Worm (Caenorhabditis elegans): ENCODE data around the gene clec-160.

Gene clec-160

ce11 chrIII:8250007-8250683, 25.6 kb downstream of the clec-160 start, which contains the start of gene knl-1 (continued):
- TF ChIP-seq B0035.1 (tag; optimal IDR thresholded peaks at IDR 0.05) (no peak), lin-35 (GFP tag; optimal IDR thresholded peaks at IDR 0.05) (peak in 1 of 3 experiments; percentile 21), tlf-1 (GFP tag; optimal IDR thresholded peaks at IDR 0.05) (no peak), somi-1 (GFP tag; optimal IDR thresholded peaks at IDR 0.05) (no peak), pha-4 (tag; optimal IDR thresholded peaks at IDR 0.05) (no peak), aptf-3 (GFP tag; IDR thresholded peaks at IDR 0.05) (no peak), ZK185.1 (tag; optimal IDR thresholded peaks at IDR 0.05; ENCODE audit: poor library complexity, severe bottlenecking) (no peak), sea-2 (GFP tag; IDR thresholded peaks at IDR 0.05) (no peak)

ce11 chrIII:8249381-8249780, 26.4 kb downstream of the clec-160 start, which contains the start of the genes C02F5.10 and C02F5.2:
Gene C02F5.10 (minus strand): TSS chrIII:8249481.
Gene C02F5.2 (plus strand): TSS chrIII:8249619.
- TF ChIP-seq K11D2.4 (GFP tag; IDR thresholded peaks at IDR 0.05) (no peak), sea-2 (GFP tag; IDR thresholded peaks at IDR 0.05) (no peak), aptf-2 (GFP tag; conservative IDR thresholded peaks at IDR 0.05) (no peak), ceh-91 (GFP tag; IDR thresholded peaks at IDR 0.05) (no peak), lin-54 (GFP tag; optimal IDR thresholded peaks at IDR 0.05) (no peak), aptf-3 (GFP tag; IDR thresholded peaks at IDR 0.05) (no peak), Y67H2A.10 (GFP tag; conservative IDR thresholded peaks at IDR 0.05) (no peak), ztf-26 (tag; optimal IDR thresholded peaks at IDR 0.05) (no peak), dox-1 (GFP tag; IDR thresholded peaks at IDR 0.05) (no peak), madf-10 (tag; optimal IDR thresholded peaks at IDR 0.05) (no peak), egl-44 (GFP tag; IDR thresholded peaks at IDR 0.05) (no peak), Y95B8A.8 (GFP tag; IDR thresholded peaks at IDR 0.05) (no peak), snpc-1.3 (tag; optimal IDR thresholded peaks at IDR 0.05; ENCODE audit: insufficient read depth) (no peak), bed-2 (GFP tag; IDR thresholded peaks at IDR 0.05) (no peak), nhr-80 (tag; optimal IDR thresholded peaks at IDR 0.05) (no peak), D2030.7 (GFP tag; IDR thresholded peaks at IDR 0.05) (no peak), chd-7 (tag; optimal IDR thresholded peaks at IDR 0.05) (no peak), ztf-28 (GFP tag; IDR thresholded peaks at IDR 0.05) (no peak)

- TF ChIP-seq mxl-1 (tag; optimal IDR thresholded peaks at IDR 0.05) (no peak), F10E7.11 (tag; optimal IDR thresholded peaks at IDR 0.05) (no peak), ztf-28 (GFP tag; IDR thresholded peaks at IDR 0.05) (no peak), tlf-1 (GFP tag; optimal IDR thresholded peaks at IDR 0.05) (no peak), hrde-1 (tag; optimal IDR thresholded peaks at IDR 0.05; ENCODE audit: borderline replicate concordance) (no peak)
Measured at ce11 chrIII:8247051-8247450, 28.7 kb downstream of the clec-160 start, which contains the start of gene C02F5.13. Gene C02F5.13 (plus strand): TSS chrIII:8247351.

- no peak for TF ChIP-seq ama-1 (optimal IDR thresholded peaks at IDR 0.05)
- no peak for TF ChIP-seq ama-1 (GFP tag; optimal IDR thresholded peaks at IDR 0.05)
- no peak for TF ChIP-seq madf-3 (GFP tag; IDR thresholded peaks at IDR 0.05)
- no peak for TF ChIP-seq egl-18 (GFP tag; IDR thresholded peaks at IDR 0.05)
- TF ChIP-seq let-607 (tag; optimal IDR thresholded peaks at IDR 0.05) = no peak
- TF ChIP-seq ztf-25 (GFP tag; IDR thresholded peaks at IDR 0.05) = no peak
- TF ChIP-seq F22D6.2 (tag; optimal IDR thresholded peaks at IDR 0.05) = no peak
- TF ChIP-seq nfya-2 (GFP tag; IDR thresholded peaks at IDR 0.05) = no peak
- no peak for TF ChIP-seq egl-44 (GFP tag; IDR thresholded peaks at IDR 0.05)
- TF ChIP-seq rec-8 (tag; optimal IDR thresholded peaks at IDR 0.05) = no peak
- no peak for TF ChIP-seq C17E4.6 (GFP tag; IDR thresholded peaks at IDR 0.05)
Measured at ce11 chrIII:8245591-8245990, 30.2 kb downstream of the clec-160 start, which contains the start of gene C02F5.3. Gene C02F5.3 (plus strand): TSS chrIII:8245891.
